Worm (Caenorhabditis elegans): Measurements from ENCODE around the gene txt-1.

Gene txt-1

ce11 chrII:73329-73728 is 32.7 kb upstream of the txt-1 start:
- TF ChIP-seq lir-1 (GFP tag; conservative IDR thresholded peaks at IDR 0.05): no peak
- no peak for TF ChIP-seq nfya-2 (GFP tag; IDR thresholded peaks at IDR 0.05)
- TF ChIP-seq lin-54 (GFP tag; optimal IDR thresholded peaks at IDR 0.05): no peak
- no peak for TF ChIP-seq F49E8.2 (tag; optimal IDR thresholded peaks at IDR 0.05; ENCODE audit: insufficient read depth)
- no peak for TF ChIP-seq let-607 (tag; optimal IDR thresholded peaks at IDR 0.05)
- TF ChIP-seq madf-8 (GFP tag; conservative IDR thresholded peaks at IDR 0.05): no peak

ce11 chrII:73892-74291 is 32.1 kb upstream of the txt-1 start:
- TF ChIP-seq cebp-2 (GFP tag; IDR thresholded peaks at IDR 0.05): no peak
- TF ChIP-seq nhr-179 (tag; optimal IDR thresholded peaks at IDR 0.05): no peak
- no peak for TF ChIP-seq K11D2.4 (GFP tag; IDR thresholded peaks at IDR 0.05)
- no peak for TF ChIP-seq let-607 (tag; optimal IDR thresholded peaks at IDR 0.05)
- no peak for TF ChIP-seq nhr-80 (tag; optimal IDR thresholded peaks at IDR 0.05)
- no peak for TF ChIP-seq F23B12.7 (tag; optimal IDR thresholded peaks at IDR 0.05; ENCODE audit: insufficient read depth)
- TF ChIP-seq F49E8.2 (tag; optimal IDR thresholded peaks at IDR 0.05; ENCODE audit: insufficient read depth): no peak
- no peak for TF ChIP-seq dox-1 (GFP tag; IDR thresholded peaks at IDR 0.05)
- TF ChIP-seq madf-10 (tag; optimal IDR thresholded peaks at IDR 0.05): no peak
- TF ChIP-seq hlh-12 (tag; optimal IDR thresholded peaks at IDR 0.05): no peak
- TF ChIP-seq Y79H2A.3 (GFP tag; conservative IDR thresholded peaks at IDR 0.05): no peak

- no peak for TF ChIP-seq unc-62 (GFP tag; optimal IDR thresholded peaks at IDR 0.05)
- no peak for TF ChIP-seq ceh-100 (GFP tag; IDR thresholded peaks at IDR 0.05)
- no peak for TF ChIP-seq nhr-90 (tag; optimal IDR thresholded peaks at IDR 0.05)
- no peak for TF ChIP-seq ekl-4 (GFP tag; IDR thresholded peaks at IDR 0.05)
- TF ChIP-seq C17E4.6 (GFP tag; IDR thresholded peaks at IDR 0.05): no peak
- no peak for TF ChIP-seq lsy-27 (tag; optimal IDR thresholded peaks at IDR 0.05; ENCODE audit: borderline replicate concordance, insufficient read depth)
These were observed 30.2 kb upstream of the txt-1 start for ce11 chrII:75831-76230.

- TF ChIP-seq dox-1 (GFP tag; IDR thresholded peaks at IDR 0.05) (0 out of 2 replicates have a peak, but pooled peaks have one; percentile 22), hrde-1 (tag; optimal IDR thresholded peaks at IDR 0.05; ENCODE audit: borderline replicate concordance) (no peak), nhr-80 (tag; optimal IDR thresholded peaks at IDR 0.05) (peak; percentile 82)
These were observed 29.3 kb upstream of the txt-1 start for ce11 chrII:76662-77061.

ce11 chrII:79166-79565 is 26.8 kb upstream of the txt-1 start, which contains the start of gene C23H3.9:
Gene C23H3.9 (minus strand): TSS chrII:79266.
- TF ChIP-seq F57A8.1 (GFP tag; optimal IDR thresholded peaks at IDR 0.05): no peak
- no peak for TF ChIP-seq egrh-3 (GFP tag; IDR thresholded peaks at IDR 0.05)
- no peak for TF ChIP-seq madf-3 (GFP tag; IDR thresholded peaks at IDR 0.05)
- no peak for TF ChIP-seq madf-6 (GFP tag; IDR thresholded peaks at IDR 0.05)
- no peak for TF ChIP-seq mcd-1 (GFP tag; IDR thresholded peaks at IDR 0.05)
- TF ChIP-seq lsl-1 (GFP tag; optimal IDR thresholded peaks at IDR 0.05): no peak
- no peak for TF ChIP-seq Y67H2A.10 (GFP tag; conservative IDR thresholded peaks at IDR 0.05)
- TF ChIP-seq C06A6.2 (GFP tag; conservative IDR thresholded peaks at IDR 0.05): no peak
- TF ChIP-seq rcor-1 (GFP tag; IDR thresholded peaks at IDR 0.05): no peak
- TF ChIP-seq lsy-27 (tag; optimal IDR thresholded peaks at IDR 0.05; ENCODE audit: borderline replicate concordance, insufficient read depth): no peak
- TF ChIP-seq nfya-1 (tag; optimal IDR thresholded peaks at IDR 0.05; ENCODE audit: borderline replicate concordance, insufficient read depth): no peak
- TF ChIP-seq Y79H2A.3 (GFP tag; conservative IDR thresholded peaks at IDR 0.05): no peak

All from whole organism, young adult.